Worm (Caenorhabditis elegans): Measurements from ENCODE around the gene mrps-18A.

- TF ChIP-seq ztf-29 (GFP tag; IDR thresholded peaks at IDR 0.05), result no peak
- no peak for TF ChIP-seq ref-1 (GFP tag; conservative IDR thresholded peaks at IDR 0.05)
- no peak for TF ChIP-seq T22C8.4 (GFP tag; IDR thresholded peaks at IDR 0.05)
- TF ChIP-seq ztf-23 (GFP tag; IDR thresholded peaks at IDR 0.05), result no peak
- no peak for TF ChIP-seq flt-1 (GFP tag; IDR thresholded peaks at IDR 0.05)
- TF ChIP-seq cog-1 (tag; optimal IDR thresholded peaks at IDR 0.05), result no peak
- TF ChIP-seq med-1 (GFP tag; optimal IDR thresholded peaks at IDR 0.05; ENCODE audit: insufficient read depth), result no peak
- no peak for TF ChIP-seq klf-2 (GFP tag; conservative IDR thresholded peaks at IDR 0.05)
Measured at ce11 chrIII:8371595-8372305, 40.0 kb upstream of the mrps-18A start, which contains the start of gene lmbr-1.

Data from whole organism, midembryonic.